Fruit fly (Drosophila melanogaster): ENCODE measurements around the gene CG6996.

Gene CG6996

DNA sequence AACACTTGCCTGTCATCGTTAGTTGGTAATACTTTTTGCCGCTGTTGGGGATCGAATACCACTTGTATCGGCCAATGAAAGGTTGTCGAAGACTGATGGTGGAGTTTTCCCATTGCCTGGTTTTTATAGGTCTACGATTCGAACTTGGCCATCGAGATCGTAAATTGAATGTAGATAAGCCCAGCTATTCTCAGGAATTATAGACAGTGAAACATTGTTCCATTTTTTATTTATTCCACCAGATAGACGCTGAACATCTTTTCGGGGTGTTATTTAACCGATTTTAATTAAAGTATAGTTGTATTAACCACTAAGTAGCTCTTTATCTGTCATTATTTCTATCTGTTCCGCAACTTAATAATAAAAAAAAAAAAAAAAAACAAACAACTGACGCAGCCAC, 3.7 kb upstream of the CG6996 start, which contains the start of gene CG7298:
Gene CG7298 (minus strand): TSS at position 101 of the 400 bp plus-strand sequence.
- no peak for TF ChIP-seq CG4854 (GFP tag; optimal IDR thresholded peaks at IDR 0.05)
- peak; percentile 63 for TF ChIP-seq exex (tag; optimal IDR thresholded peaks at IDR 0.05)
- TF ChIP-seq pfk (GFP tag; optimal IDR thresholded peaks at IDR 0.05) = peak; percentile 30

dm6 chr3L:20205946-20206345, 1.4 kb upstream of the CG6996 start, which contains the start of gene CG7290:
TSS of gene CG7290 (minus strand) at chr3L:20206046.
- TF ChIP-seq lab (GFP tag; optimal IDR thresholded peaks at IDR 0.05) = peak; percentile 11
- no peak for TF ChIP-seq fru (optimal IDR thresholded peaks at IDR 0.05)

DNA sequence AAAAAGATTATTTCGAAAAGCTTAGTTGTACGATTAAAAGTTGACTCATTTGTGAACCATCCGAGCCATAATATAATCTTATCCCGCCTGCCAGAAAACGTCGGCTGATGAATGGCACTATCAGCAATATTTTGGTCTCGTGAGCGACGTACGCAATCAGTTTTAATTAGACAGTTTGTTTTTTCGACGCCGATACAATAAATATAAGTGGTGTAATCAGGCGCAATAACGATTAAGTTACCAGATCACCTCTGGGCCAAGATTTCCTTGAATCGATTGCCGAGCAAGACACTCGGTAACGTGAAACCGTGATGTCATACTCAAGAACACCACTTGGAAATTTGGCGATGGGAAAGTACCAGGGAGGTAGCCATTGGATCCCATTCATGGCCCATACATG, 1.8 kb downstream of the CG6996 start:
- TF ChIP-seq vnd (GFP tag; IDR thresholded peaks at IDR 0.05; ENCODE audit: partially characterized antibody) = 0 out of 3 replicates have a peak, but pooled peaks have one; percentile 12
- no peak for TF ChIP-seq CG15011 (GFP tag; optimal IDR thresholded peaks at IDR 0.05)
- TF ChIP-seq cwo (GFP tag; optimal IDR thresholded peaks at IDR 0.05) = peak; percentile 99
- TF ChIP-seq CG10565 (GFP tag; optimal IDR thresholded peaks at IDR 0.05) = no peak
- TF ChIP-seq BtbVII (GFP tag; optimal IDR thresholded peaks at IDR 0.05) = peak; percentile 23
- TF ChIP-seq Med (GFP tag) = peak; percentile 2
- peak; percentile 59 for TF ChIP-seq GATAe (GFP tag; conservative IDR thresholded peaks at IDR 0.05)
- peak; percentile 37 for TF ChIP-seq caup (GFP tag; optimal IDR thresholded peaks at IDR 0.05; ENCODE audit: severe bottlenecking)
- peak; percentile 3 for TF ChIP-seq Fer1 (GFP tag; optimal IDR thresholded peaks at IDR 0.05)
- TF ChIP-seq CG34376 (GFP tag; optimal IDR thresholded peaks at IDR 0.05) = peak; percentile 90
- TF ChIP-seq CG16815 (GFP tag; optimal IDR thresholded peaks at IDR 0.05) = no peak
- peak; percentile 75 for TF ChIP-seq Hey (tag; optimal IDR thresholded peaks at IDR 0.05)
- peak; percentile 9 for TF ChIP-seq HmgZ (tag; optimal IDR thresholded peaks at IDR 0.05)
- peak; percentile 96 for TF ChIP-seq grn (GFP tag; optimal IDR thresholded peaks at IDR 0.05)
- TF ChIP-seq exex (tag; optimal IDR thresholded peaks at IDR 0.05) = peak; percentile 100
- no peak for TF ChIP-seq lbe (GFP tag; optimal IDR thresholded peaks at IDR 0.05)
- TF ChIP-seq mirr (GFP tag; optimal IDR thresholded peaks at IDR 0.05) = peak; percentile 98
- TF ChIP-seq dysf (GFP tag; IDR thresholded peaks at IDR 0.05) = no peak
- peak; percentile 24 for TF ChIP-seq CG18599 (GFP tag; optimal IDR thresholded peaks at IDR 0.05)
- peak; percentile 70; the same call in 1 of the 2 replicates for TF ChIP-seq Lim3 (GFP tag; IDR thresholded peaks at IDR 0.05)
- peak; percentile 90 for TF ChIP-seq sug (tag; optimal IDR thresholded peaks at IDR 0.05)
- peak; percentile 84 for TF ChIP-seq sd (tag; optimal IDR thresholded peaks at IDR 0.05)
- TF ChIP-seq Pdp1 (GFP tag; optimal IDR thresholded peaks at IDR 0.05) = peak in 1 of 2 experiments; percentile 76
- TF ChIP-seq gro (GFP tag; optimal IDR thresholded peaks at IDR 0.05) = peak; percentile 74
- peak; percentile 34 for TF ChIP-seq salm (tag; optimal IDR thresholded peaks at IDR 0.05)

DNA sequence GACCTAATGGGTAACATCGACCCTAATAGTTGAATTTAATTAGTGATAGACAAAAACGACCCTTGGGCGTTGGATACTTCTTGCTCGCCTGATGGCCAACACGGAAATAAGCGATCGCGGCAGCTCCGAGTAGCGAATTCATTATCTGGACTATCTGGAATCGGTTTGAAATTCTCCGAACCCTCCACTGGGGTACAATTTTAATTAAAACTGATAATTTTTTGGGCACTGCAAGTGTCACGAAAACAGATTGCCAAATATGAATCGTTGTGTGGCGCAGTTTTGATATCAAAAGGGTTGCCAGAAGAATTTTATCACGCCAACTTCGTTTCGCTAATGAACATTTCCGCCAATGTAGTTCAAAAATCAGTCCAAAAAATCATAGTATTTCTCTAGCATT, 2.6 kb downstream of the CG6996 start:
- TF ChIP-seq tll (GFP tag; optimal IDR thresholded peaks at IDR 0.05) (no peak), CG12299 (tag; optimal IDR thresholded peaks at IDR 0.05) (no peak), wek (GFP tag; optimal IDR thresholded peaks at IDR 0.05) (no peak), CG7786 (GFP tag; optimal IDR thresholded peaks at IDR 0.05) (no peak), YL-1 (GFP tag; optimal IDR thresholded peaks at IDR 0.05) (no peak), mirr (GFP tag; optimal IDR thresholded peaks at IDR 0.05) (peak; percentile 76), CG10366 (GFP tag; IDR thresholded peaks at IDR 0.05) (no peak), lbe (GFP tag; optimal IDR thresholded peaks at IDR 0.05) (no peak), CG9932 (GFP tag; IDR thresholded peaks at IDR 0.05) (no peak), Ada2b (GFP tag; IDR thresholded peaks at IDR 0.05) (no peak), ewg (GFP tag; optimal IDR thresholded peaks at IDR 0.05) (no peak), BEAF-32 (GFP tag; optimal IDR thresholded peaks at IDR 0.05) (no peak), CG9215 (GFP tag; IDR thresholded peaks at IDR 0.05) (no peak), CG2129 (GFP tag; IDR thresholded peaks at IDR 0.05; ENCODE audit: partially characterized antibody) (no peak), gsb (GFP tag; IDR thresholded peaks at IDR 0.05) (no peak), D (optimal IDR thresholded peaks at IDR 0.05) (no peak), D (GFP tag; optimal IDR thresholded peaks at IDR 0.05) (no peak), Trl (optimal IDR thresholded peaks at IDR 0.05) (no peak), Trl (GFP tag; optimal IDR thresholded peaks at IDR 0.05) (no peak), CG17359 (tag; optimal IDR thresholded peaks at IDR 0.05) (no peak)

Measured in whole organism, embryonic.